Worm (Caenorhabditis elegans): Measurements from ENCODE around the gene col-162.

ce11 chrV:13394968-13395367 lies 46.8 kb upstream of the col-162 start:
- TF ChIP-seq nhr-12 (tag; optimal IDR thresholded peaks at IDR 0.05) (no peak), nhr-77 (tag; optimal IDR thresholded peaks at IDR 0.05) (no peak), elt-1 (tag; optimal IDR thresholded peaks at IDR 0.05) (no peak), nhr-237 (tag; optimal IDR thresholded peaks at IDR 0.05) (no peak), lin-11 (tag; optimal IDR thresholded peaks at IDR 0.05) (no peak), alr-1 (tag; optimal IDR thresholded peaks at IDR 0.05) (no peak), unc-39 (tag; optimal IDR thresholded peaks at IDR 0.05) (no peak)

Data from whole organism, L2 larva.